Fruit fly (Drosophila melanogaster): ENCODE measurements around the gene emei.

emei gene

DNA sequence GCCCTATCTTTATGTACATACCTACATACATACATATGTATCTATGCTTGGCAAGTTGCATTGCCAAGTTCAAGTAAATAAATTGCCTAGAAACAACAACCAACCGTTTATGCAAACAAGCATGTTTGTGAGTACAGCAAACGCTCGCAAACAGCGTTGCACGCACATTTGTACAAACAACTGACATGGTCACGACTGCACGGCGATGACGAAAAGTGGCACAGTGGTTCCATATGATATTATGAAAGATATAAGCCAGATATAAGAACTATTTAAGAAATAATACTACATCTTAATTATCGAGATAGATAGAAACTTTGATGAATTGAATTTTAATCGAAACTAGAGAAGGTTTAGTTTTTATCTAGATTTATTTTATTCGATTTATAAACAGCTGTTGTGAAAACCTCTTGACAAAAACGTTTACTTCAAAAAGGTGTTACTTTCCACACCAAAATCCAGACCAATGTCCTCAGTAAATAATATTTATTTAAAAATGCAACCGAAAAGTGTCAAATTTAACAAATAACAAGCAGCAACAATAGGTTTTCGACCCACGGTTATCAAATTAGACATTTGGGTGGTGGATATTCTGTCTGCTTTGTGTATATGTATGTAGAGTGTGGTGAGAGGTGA is 19.6 kb upstream of the emei start (continued):
- TF ChIP-seq lilli (GFP tag; optimal IDR thresholded peaks at IDR 0.05) = peak; percentile 89
- TF ChIP-seq CG2202 (tag; optimal IDR thresholded peaks at IDR 0.05) = peak; percentile 86
- TF ChIP-seq z (GFP tag; IDR thresholded peaks at IDR 0.05) = peak; percentile 76; the same call in 1 of the 3 replicates
- no peak for TF ChIP-seq CG3995 (GFP tag; optimal IDR thresholded peaks at IDR 0.05)
- peak; percentile 81 for TF ChIP-seq Lhr (GFP tag; optimal IDR thresholded peaks at IDR 0.05)
- TF ChIP-seq CG4404 (GFP tag; IDR thresholded peaks at IDR 0.05) = peak; percentile 65
- TF ChIP-seq gt (GFP tag; IDR thresholded peaks at IDR 0.05) = peak; percentile 21; the same call in 1 of the 2 replicates
- peak; percentile 87 for TF ChIP-seq CG16863 (GFP tag; optimal IDR thresholded peaks at IDR 0.05)
- TF ChIP-seq luna (GFP tag; optimal IDR thresholded peaks at IDR 0.05) = no peak
- peak; percentile 84 for TF ChIP-seq E2f1 (GFP tag; IDR thresholded peaks at IDR 0.05)
- TF ChIP-seq ems (GFP tag; optimal IDR thresholded peaks at IDR 0.05) = peak; percentile 87
- TF ChIP-seq HLHmδ (GFP tag; optimal IDR thresholded peaks at IDR 0.05) = peak; percentile 65
- TF ChIP-seq CG9817 (tag; optimal IDR thresholded peaks at IDR 0.05) = peak; percentile 45
- peak; percentile 44 for TF ChIP-seq CG4328 (GFP tag; optimal IDR thresholded peaks at IDR 0.05)
- peak; percentile 44; the same call in 1 of the 3 replicates for TF ChIP-seq knrl (GFP tag; IDR thresholded peaks at IDR 0.05; ENCODE audit: partially characterized antibody)
- peak; percentile 3 for TF ChIP-seq CG17802 (tag; optimal IDR thresholded peaks at IDR 0.05)
- peak; percentile 57 for TF ChIP-seq CG4707 (GFP tag; optimal IDR thresholded peaks at IDR 0.05)
- TF ChIP-seq pfk (GFP tag; optimal IDR thresholded peaks at IDR 0.05) = peak; percentile 30
- TF ChIP-seq eyg (GFP tag; optimal IDR thresholded peaks at IDR 0.05) = peak; percentile 77
- TF ChIP-seq CG1647 (GFP tag; optimal IDR thresholded peaks at IDR 0.05) = peak; percentile 73
- peak; percentile 73 for TF ChIP-seq CG4854 (GFP tag; optimal IDR thresholded peaks at IDR 0.05)
- TF ChIP-seq Atf3 (GFP tag; optimal IDR thresholded peaks at IDR 0.05) = peak; percentile 73
- TF ChIP-seq CG30431 (GFP tag; optimal IDR thresholded peaks at IDR 0.05) = peak; percentile 87
- peak; percentile 96 for TF ChIP-seq CG11504 (tag; optimal IDR thresholded peaks at IDR 0.05)
- TF ChIP-seq lbe (GFP tag; optimal IDR thresholded peaks at IDR 0.05) = peak; percentile 66
- TF ChIP-seq CG34224 (GFP tag; IDR thresholded peaks at IDR 0.05; ENCODE audit: partially characterized antibody) = no peak
- peak; percentile 90 for TF ChIP-seq org-1 (GFP tag; optimal IDR thresholded peaks at IDR 0.05)
- TF ChIP-seq kah (GFP tag; optimal IDR thresholded peaks at IDR 0.05) = peak; percentile 82
- TF ChIP-seq Vsx1 (GFP tag; optimal IDR thresholded peaks at IDR 0.05) = peak; percentile 83
- TF ChIP-seq repo (GFP tag; optimal IDR thresholded peaks at IDR 0.05) = peak; percentile 78
- peak; percentile 58 for TF ChIP-seq Antp (GFP tag; optimal IDR thresholded peaks at IDR 0.05)
- TF ChIP-seq pho (GFP tag; optimal IDR thresholded peaks at IDR 0.05) = peak; percentile 69
- TF ChIP-seq CG10565 (GFP tag; optimal IDR thresholded peaks at IDR 0.05) = peak; percentile 29
- TF ChIP-seq Atf-2 (GFP tag; optimal IDR thresholded peaks at IDR 0.05) = peak; percentile 88
- peak; percentile 53; the same call in 1 of the 3 replicates for TF ChIP-seq Dbx (GFP tag; IDR thresholded peaks at IDR 0.05)
- TF ChIP-seq Oli (tag; optimal IDR thresholded peaks at IDR 0.05) = peak; percentile 97
- TF ChIP-seq sens-2 (GFP tag; IDR thresholded peaks at IDR 0.05) = peak; percentile 63
- 0 out of 2 replicates have a peak, but pooled peaks have one; percentile 8 for TF ChIP-seq toy (GFP tag; IDR thresholded peaks at IDR 0.05)
- TF ChIP-seq CG9727 (GFP tag; optimal IDR thresholded peaks at IDR 0.05) = peak; percentile 97
- TF ChIP-seq CG6765 (GFP tag; optimal IDR thresholded peaks at IDR 0.05) = peak; percentile 68
- peak; percentile 83 for TF ChIP-seq chif (GFP tag; optimal IDR thresholded peaks at IDR 0.05)
- TF ChIP-seq TFAM (GFP tag; optimal IDR thresholded peaks at IDR 0.05) = no peak
- peak; percentile 92 for TF ChIP-seq Xbp1 (GFP tag; optimal IDR thresholded peaks at IDR 0.05)
- no peak for TF ChIP-seq MESR4 (GFP tag; optimal IDR thresholded peaks at IDR 0.05)
- TF ChIP-seq CG8290 (GFP tag; optimal IDR thresholded peaks at IDR 0.05) = peak; percentile 45
- peak; percentile 52 to 73 for TF ChIP-seq CG8290 (tag; optimal IDR thresholded peaks at IDR 0.05)
- no peak for TF ChIP-seq sc (optimal IDR thresholded peaks at IDR 0.05)
- TF ChIP-seq sc (GFP tag; optimal IDR thresholded peaks at IDR 0.05) = peak; percentile 89
- TF ChIP-seq ab (GFP tag; optimal IDR thresholded peaks at IDR 0.05) = peak; percentile 51
- TF ChIP-seq CG17612 (GFP tag; IDR thresholded peaks at IDR 0.05) = peak; percentile 31; the same call in 1 of the 2 replicates
